Worm (Caenorhabditis elegans): Measurements from ENCODE around the gene clec-265.

DNA sequence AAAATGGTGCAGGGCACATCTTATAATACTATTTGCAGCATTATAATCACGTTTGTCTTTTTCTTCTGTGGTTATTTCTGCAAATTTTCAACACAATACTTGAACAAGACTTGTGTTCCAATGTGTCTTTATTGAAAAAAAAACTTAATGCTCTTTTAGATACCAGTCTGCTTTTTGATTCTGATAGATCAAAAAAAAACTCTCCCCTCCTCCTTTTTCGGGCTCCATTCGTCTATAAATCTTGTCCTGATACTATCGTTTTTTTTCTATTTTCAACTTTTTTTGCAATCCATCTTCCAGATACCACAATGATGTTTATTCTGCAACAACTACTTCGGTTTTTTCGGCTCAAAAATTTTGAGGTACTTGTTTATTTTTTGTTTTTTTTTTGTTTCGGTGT, 49.2 kb downstream of the clec-265 start, which contains the start of gene twk-16:
- TF ChIP-seq xbp-1 (tag; optimal IDR thresholded peaks at IDR 0.05) (no peak), nhr-19 (GFP tag; conservative IDR thresholded peaks at IDR 0.05) (no peak), fos-1 (tag; optimal IDR thresholded peaks at IDR 0.05) (no peak), ztf-11 (tag; optimal IDR thresholded peaks at IDR 0.05) (no peak), C34B4.2 (tag; optimal IDR thresholded peaks at IDR 0.05) (no peak)
